Worm (Caenorhabditis elegans) whole organism, L1 larva: ENCODE results near the gene F33C8.2.

Source experiments
- grh-1 ChIP-seq: fragments of 200-800 bp; sonication (Bioruptor generic); IDR thresholded peaks from 2 replicates; pipeline ENCODE4 v1.3.6; 2022; ENCODE audit warnings: missing genetic modification reagents, missing genetic modification characterization, missing compliant biosample characterization
- nhr-12 ChIP-seq: sonication (generic microtip); optimal IDR thresholded peaks from 2 replicates; lab custom pipeline; 2017; ENCODE audit warnings: missing biosample characterization, missing genetic modification characterization
- pag-3 ChIP-seq: sonication (generic microtip); optimal IDR thresholded peaks from 2 replicates; lab custom pipeline; 2017; ENCODE audit warnings: missing genetic modification characterization, mild to moderate bottlenecking, missing compliant biosample characterization, antibody characterized with exemption, borderline replicate concordance; ENCODE audit not compliant: insufficient read depth
- zag-1 ChIP-seq: fragments of 150-350 bp; optimal IDR thresholded peaks from 2 replicates; lab custom pipeline; 2014; ENCODE audit warnings: missing biosample characterization, missing genetic modification characterization
- ztf-11 ChIP-seq, 2 experiments: sonication (generic microtip); optimal IDR thresholded peaks; 2 replicates each; lab custom pipeline; 2016 to 2017; ENCODE audit warnings: missing genetic modification characterization in 2 of 2, missing biosample characterization in 1 of 2, missing compliant biosample characterization in 1 of 2

ce11 chrX:14692905-14693304, 28.3 kb upstream of the F33C8.2 start, which contains the start of gene sox-3:
- TF ChIP-seq grh-1 (GFP tag; lab: Robert Waterston, UW) (no peak), pag-3 (no peak), nhr-12 (no peak), zag-1 (tag; lab: Kevin White, UChicago) (no peak), ztf-11 (tag; optimal IDR thresholded peaks at IDR 0.05; lab: Kevin White, UChicago) (no peak)
